Fruit fly (Drosophila melanogaster): Measurements from ENCODE around the gene ND-39.

Gene ND-39

dm6 chr3L:20491525-20492132, at the start of gene ND-39:
Gene ND-39 (plus strand): TSS chr3L:20492082.
- no peak for TF ChIP-seq dmrt93B (GFP tag; optimal IDR thresholded peaks at IDR 0.05)
- peak; percentile 17 for TF ChIP-seq h (GFP tag; optimal IDR thresholded peaks at IDR 0.05)

- TF ChIP-seq dl (GFP tag; optimal IDR thresholded peaks at IDR 0.05; ENCODE audit: insufficient read depth in 1 of 2, partially characterized antibody in 2 of 2) = peak; percentile 6 to 73
- peak; percentile 64 for TF ChIP-seq Myc (optimal IDR thresholded peaks at IDR 0.05)
- no peak for TF ChIP-seq dmrt93B (GFP tag; optimal IDR thresholded peaks at IDR 0.05)
- TF ChIP-seq Dif (GFP tag; optimal IDR thresholded peaks at IDR 0.05; ENCODE audit: partially characterized antibody) = peak; percentile 67
- TF ChIP-seq jim (GFP tag; optimal IDR thresholded peaks at IDR 0.05) = no peak
These were observed 49.1 kb upstream of the ND-39 start for dm6 chr3L:20442674-20443313.

dm6 chr3L:20444815-20445519, 46.9 kb upstream of the ND-39 start:
- peak; percentile 88 for TF ChIP-seq psq (GFP tag; optimal IDR thresholded peaks at IDR 0.05)
- TF ChIP-seq dsf (GFP tag; optimal IDR thresholded peaks at IDR 0.05; ENCODE audit: borderline replicate concordance) = no peak
- TF ChIP-seq Sp1 (GFP tag; optimal IDR thresholded peaks at IDR 0.05) = peak; percentile 78
- TF ChIP-seq sv (GFP tag; optimal IDR thresholded peaks at IDR 0.05) = peak; percentile 73
- peak; percentile 92 for TF ChIP-seq OdsH (GFP tag; optimal IDR thresholded peaks at IDR 0.05)
- TF ChIP-seq Mio (GFP tag; optimal IDR thresholded peaks at IDR 0.05) = no peak
- peak; percentile 73 for TF ChIP-seq dmrt93B (GFP tag; optimal IDR thresholded peaks at IDR 0.05)
- no peak for TF ChIP-seq lola (GFP tag; optimal IDR thresholded peaks at IDR 0.05)
- no peak for TF ChIP-seq Dif (GFP tag; optimal IDR thresholded peaks at IDR 0.05; ENCODE audit: partially characterized antibody)
- TF ChIP-seq br (GFP tag; optimal IDR thresholded peaks at IDR 0.05) = peak; percentile 82
- TF ChIP-seq fru (GFP tag; optimal IDR thresholded peaks at IDR 0.05) = peak; percentile 90
- peak in 1 of 2 experiments; percentile 95 for TF ChIP-seq foxo (GFP tag; optimal IDR thresholded peaks at IDR 0.05)
- TF ChIP-seq Hr78 (GFP tag; optimal IDR thresholded peaks at IDR 0.05) = no peak
- TF ChIP-seq usp (GFP tag; optimal IDR thresholded peaks at IDR 0.05) = no peak
- peak; percentile 75 for TF ChIP-seq Rel (GFP tag; optimal IDR thresholded peaks at IDR 0.05)
- peak; percentile 80 for TF ChIP-seq Rel (tag; optimal IDR thresholded peaks at IDR 0.05)
- TF ChIP-seq CG32264 (GFP tag; optimal IDR thresholded peaks at IDR 0.05) = peak; percentile 61
- no peak for TF ChIP-seq CrebA (GFP tag; optimal IDR thresholded peaks at IDR 0.05; ENCODE audit: borderline replicate concordance)
- TF ChIP-seq h (GFP tag; optimal IDR thresholded peaks at IDR 0.05) = peak; percentile 95
- peak; percentile 59 for TF ChIP-seq GATAd (GFP tag; optimal IDR thresholded peaks at IDR 0.05)
- peak; percentile 87 for TF ChIP-seq Hnf4 (GFP tag; optimal IDR thresholded peaks at IDR 0.05)
- no peak for TF ChIP-seq N (GFP tag; optimal IDR thresholded peaks at IDR 0.05)
- TF ChIP-seq Vsx2 (GFP tag; optimal IDR thresholded peaks at IDR 0.05; ENCODE audit: partially characterized antibody) = no peak
- no peak for TF ChIP-seq CG9705 (GFP tag; optimal IDR thresholded peaks at IDR 0.05)
- TF ChIP-seq Dfd (GFP tag; optimal IDR thresholded peaks at IDR 0.05) = no peak
- TF ChIP-seq ey (GFP tag; optimal IDR thresholded peaks at IDR 0.05) = peak; percentile 80
- TF ChIP-seq pan (optimal IDR thresholded peaks at IDR 0.05) = no peak
- peak; percentile 73 for TF ChIP-seq Jra (GFP tag; optimal IDR thresholded peaks at IDR 0.05)
- TF ChIP-seq Abd-B (GFP tag; optimal IDR thresholded peaks at IDR 0.05) = no peak
- peak; percentile 84 for TF ChIP-seq HLH106 (tag; optimal IDR thresholded peaks at IDR 0.05)
- TF ChIP-seq rgr (GFP tag; optimal IDR thresholded peaks at IDR 0.05) = peak; percentile 96
- TF ChIP-seq woc (GFP tag; optimal IDR thresholded peaks at IDR 0.05) = peak; percentile 54
- peak; percentile 84 for TF ChIP-seq Hr83 (GFP tag; optimal IDR thresholded peaks at IDR 0.05; ENCODE audit: poor library complexity, severe bottlenecking)
- TF ChIP-seq sage (GFP tag; optimal IDR thresholded peaks at IDR 0.05) = peak; percentile 86
- TF ChIP-seq tai (GFP tag; optimal IDR thresholded peaks at IDR 0.05) = peak; percentile 65
- TF ChIP-seq Myc (optimal IDR thresholded peaks at IDR 0.05) = no peak
- TF ChIP-seq brk (GFP tag; optimal IDR thresholded peaks at IDR 0.05) = peak; percentile 92
- no peak for TF ChIP-seq dl (GFP tag; optimal IDR thresholded peaks at IDR 0.05; ENCODE audit: insufficient read depth in 1 of 2, partially characterized antibody in 2 of 2)
- TF ChIP-seq jim (GFP tag; optimal IDR thresholded peaks at IDR 0.05) = no peak
